Fruit fly (Drosophila melanogaster) whole organism, prepupa: ENCODE results near the gene CG9098.

Source experiments
- CG11762 ChIP-seq: fragments of 200-800 bp; sonication (Bioruptor generic); optimal IDR thresholded peaks from 3 replicates; lab custom pipeline; 2016; ENCODE audit warnings: missing biosample characterization, missing genetic modification characterization; ENCODE audit not compliant: insufficient read depth
- CG6276 ChIP-seq: fragments of 200-800 bp; sonication (Bioruptor generic); optimal IDR thresholded peaks from 2 replicates; lab custom pipeline; 2017; ENCODE audit warnings: missing biosample characterization, mild to moderate bottlenecking, missing genetic modification characterization
- CG9139 ChIP-seq: fragments of 200-800 bp; sonication (Bioruptor generic); optimal IDR thresholded peaks from 3 replicates; lab custom pipeline; 2017; ENCODE audit warnings: missing biosample characterization, mild to moderate bottlenecking, missing genetic modification characterization
- Ets21C ChIP-seq: fragments of 200-800 bp; sonication (Bioruptor generic); optimal IDR thresholded peaks from 3 replicates; lab custom pipeline; 2016; ENCODE audit warnings: missing biosample characterization, missing genetic modification characterization
- Lpt ChIP-seq: fragments of 200-800 bp; sonication (Bioruptor generic); optimal IDR thresholded peaks from 3 replicates; lab custom pipeline; 2016; ENCODE audit warnings: missing biosample characterization, missing genetic modification characterization
- Sox102F ChIP-seq: fragments of 200-800 bp; sonication (Bioruptor generic); optimal IDR thresholded peaks from 2 replicates; lab custom pipeline; 2016; ENCODE audit warnings: missing biosample characterization, mild to moderate bottlenecking, missing genetic modification characterization
- Sox14 ChIP-seq: fragments of 200-800 bp; sonication (Bioruptor generic); optimal IDR thresholded peaks from 3 replicates; lab custom pipeline; 2016; ENCODE audit warnings: missing biosample characterization, missing genetic modification characterization
- esn ChIP-seq: fragments of 200-800 bp; sonication (Bioruptor generic); optimal IDR thresholded peaks from 2 replicates; lab custom pipeline; 2016; ENCODE audit warnings: missing biosample characterization, mild to moderate bottlenecking, missing genetic modification characterization, moderate library complexity
- spab ChIP-seq: fragments of 200-800 bp; sonication (Bioruptor generic); optimal IDR thresholded peaks from 2 replicates; lab custom pipeline; 2017; ENCODE audit warnings: missing biosample characterization, mild to moderate bottlenecking, missing genetic modification characterization, missing genetic modification reagents
- ss ChIP-seq, 2 experiments: fragments of 200-800 bp; sonication (Bioruptor generic); optimal IDR thresholded peaks; 2 replicates in 1 of 2; 3 replicates in 1 of 2; lab custom pipeline; 2017 to 2018; ENCODE audit warnings: mild to moderate bottlenecking in 2 of 2, missing biosample characterization in 2 of 2, missing genetic modification characterization in 2 of 2, moderate library complexity in 1 of 2

DNA sequence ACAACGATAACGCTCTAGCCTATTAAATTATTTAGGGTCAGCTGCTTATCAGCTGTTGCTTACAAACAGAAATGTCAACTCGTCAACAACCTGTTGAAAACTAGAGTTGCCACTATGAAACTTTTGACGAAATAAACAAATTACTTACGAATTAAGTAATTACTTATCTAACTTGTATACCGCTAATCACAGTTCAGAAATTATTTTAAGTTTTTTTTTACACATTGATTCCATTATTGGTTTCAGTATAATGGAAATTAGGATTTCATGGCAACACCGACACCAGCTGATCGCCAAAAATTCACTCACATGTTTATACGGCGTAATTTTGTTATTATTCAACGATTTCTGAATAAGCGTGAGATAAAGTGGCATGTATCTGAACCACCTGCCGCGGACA is 25.7 kb upstream of the CG9098 start, which contains the start of the genes CG9117 and CG31643:
- TF ChIP-seq ss (GFP tag; optimal IDR thresholded peaks at IDR 0.05; lab: Kevin White, UChicago) (no peak), CG6276 (GFP tag; lab: Kevin White, UChicago) (no peak), CG9139 (GFP tag; lab: Kevin White, UChicago) (no peak), Sox102F (no peak), Sox14 (peak; percentile 72), Lpt (no peak), CG11762 (GFP tag; lab: Kevin White, UChicago) (peak; percentile 18), Ets21C (GFP tag; lab: Kevin White, UChicago) (no peak), esn (peak; percentile 79), spab (no peak)
